Worm (Caenorhabditis elegans) whole organism, L1 larva: ENCODE measurements around the gene str-118.

Experiments used
- C04F5.9 ChIP-seq: sonication (generic microtip); optimal IDR thresholded peaks from 2 replicates; lab custom pipeline; 2016; ENCODE audit warnings: missing genetic modification characterization, missing compliant biosample characterization
- Y116A8C.19 ChIP-seq: sonication (generic microtip); optimal IDR thresholded peaks from 2 replicates; lab custom pipeline; 2016; ENCODE audit warnings: missing compliant biosample characterization, missing genetic modification characterization, borderline replicate concordance
- alr-1 ChIP-seq: fragments of 200-800 bp; sonication (Bioruptor generic); optimal IDR thresholded peaks from 2 replicates; lab custom pipeline; 2018; ENCODE audit warnings: borderline replicate concordance, mild to moderate bottlenecking, missing genetic modification characterization, missing compliant biosample characterization
- aly-2 ChIP-seq: fragments of 150-350 bp; optimal IDR thresholded peaks from 2 replicates; lab custom pipeline; 2014; ENCODE audit warnings: missing biosample characterization, missing genetic modification characterization
- ama-1 ChIP-seq: fragments of 150-350 bp; optimal IDR thresholded peaks from 2 replicates; lab custom pipeline; 2014
- blmp-1 ChIP-seq: fragments of 150-350 bp; optimal IDR thresholded peaks from 2 replicates; lab custom pipeline; 2014; ENCODE audit warnings: missing biosample characterization, missing genetic modification characterization
- ceh-63 ChIP-seq: fragments of 200-800 bp; sonication (Bioruptor generic); optimal IDR thresholded peaks from 2 replicates; lab custom pipeline; 2018; ENCODE audit warnings: mild to moderate bottlenecking, missing genetic modification characterization, missing compliant biosample characterization
- ces-1 ChIP-seq: fragments of 150-350 bp; optimal IDR thresholded peaks from 2 replicates; lab custom pipeline; 2014; ENCODE audit warnings: missing biosample characterization, missing genetic modification reagents, missing genetic modification characterization
- efl-1 ChIP-seq, 4 experiments: fragments of 150-350 bp; optimal IDR thresholded peaks in 3 of 4; peaks in 1 of 4; 1 replicate in 1 of 4; 2 replicates in 3 of 4; lab custom pipeline; 2014; ENCODE audit warnings: missing biosample characterization in 2 of 4, missing genetic modification characterization in 2 of 4, missing genetic modification reagents in 2 of 4
- egl-13 ChIP-seq: sonication (generic microtip); optimal IDR thresholded peaks from 2 replicates; lab custom pipeline; 2016; ENCODE audit warnings: missing genotype, missing genetic modification reagents, missing genetic modification characterization, missing compliant biosample characterization
- egl-27 ChIP-seq, 2 experiments: fragments of 150-350 bp in 1 of 2; sonication (generic microtip); optimal IDR thresholded peaks; 3 replicates each; lab custom pipeline; 2017 to 2018; ENCODE audit warnings: missing biosample characterization in 2 of 2, missing genetic modification characterization in 2 of 2, missing genetic modification reagents in 2 of 2
- elt-2 ChIP-seq: sonication (generic microtip); optimal IDR thresholded peaks from 2 replicates; lab custom pipeline; 2016; ENCODE audit warnings: missing genetic modification characterization, mild to moderate bottlenecking, inconsistent platforms, missing compliant biosample characterization, missing genetic modification reagents
- ets-5 ChIP-seq: fragments of 200-800 bp; sonication (Bioruptor generic); IDR thresholded peaks from 2 replicates; pipeline ENCODE4 v1.3.6; 2022; ENCODE audit warnings: missing genetic modification characterization, missing compliant biosample characterization
- hpl-2 ChIP-seq: fragments of 150-350 bp; optimal IDR thresholded peaks from 2 replicates; lab custom pipeline; 2014; ENCODE audit warnings: missing biosample characterization, missing genetic modification reagents, missing genetic modification characterization
- irx-1 ChIP-seq: sonication (generic microtip); optimal IDR thresholded peaks from 2 replicates; lab custom pipeline; 2016; ENCODE audit warnings: missing genetic modification characterization, missing compliant biosample characterization
- isw-1 ChIP-seq: fragments of 200-800 bp; sonication (Bioruptor generic); IDR thresholded peaks from 2 replicates; pipeline ENCODE4 v1.3.6; 2022; ENCODE audit warnings: missing genetic modification characterization, missing compliant biosample characterization
- lin-14 ChIP-seq: fragments of 200-800 bp; sonication (Bioruptor generic); optimal IDR thresholded peaks from 2 replicates; lab custom pipeline; 2018; ENCODE audit warnings: mild to moderate bottlenecking, missing genetic modification characterization, moderate library complexity, missing compliant biosample characterization
- lin-35 ChIP-seq, 2 experiments: fragments of 150-350 bp; optimal IDR thresholded peaks; 2 replicates each; lab custom pipeline; 2014; ENCODE audit warnings: missing biosample characterization in 2 of 2, missing genetic modification characterization in 2 of 2, missing genetic modification reagents in 2 of 2
- lir-3 ChIP-seq: sonication (generic microtip); optimal IDR thresholded peaks from 2 replicates; lab custom pipeline; 2016; ENCODE audit warnings: mild to moderate bottlenecking, missing genetic modification characterization, moderate library complexity, missing compliant biosample characterization; ENCODE audit not compliant: poor library complexity
- mdl-1 ChIP-seq, 2 experiments: fragments of 150-350 bp; optimal IDR thresholded peaks; 2 replicates each; lab custom pipeline; 2014 to 2017; ENCODE audit warnings: missing biosample characterization in 2 of 2, missing genetic modification characterization in 2 of 2, inconsistent platforms in 1 of 2
- mef-2 ChIP-seq: fragments of 150-350 bp; optimal IDR thresholded peaks from 2 replicates; lab custom pipeline; 2014; ENCODE audit warnings: missing biosample characterization, missing genetic modification characterization
- nhr-12 ChIP-seq: sonication (generic microtip); optimal IDR thresholded peaks from 2 replicates; lab custom pipeline; 2017; ENCODE audit warnings: missing biosample characterization, missing genetic modification characterization
- nhr-20 ChIP-seq: sonication (generic microtip); optimal IDR thresholded peaks from 2 replicates; lab custom pipeline; 2016; ENCODE audit warnings: mild to moderate bottlenecking, missing genetic modification characterization, missing compliant biosample characterization
- nhr-28 ChIP-seq: fragments of 150-350 bp; optimal IDR thresholded peaks from 2 replicates; lab custom pipeline; 2014; ENCODE audit warnings: missing biosample characterization, missing genetic modification characterization
- nhr-76 ChIP-seq: sonication (generic microtip); optimal IDR thresholded peaks from 2 replicates; lab custom pipeline; 2017; ENCODE audit warnings: missing biosample characterization, missing genetic modification characterization
- nhr-77 ChIP-seq: fragments of 150-350 bp; optimal IDR thresholded peaks from 2 replicates; lab custom pipeline; 2014; ENCODE audit warnings: missing biosample characterization, missing genetic modification characterization
- nhr-85 ChIP-seq: sonication (generic microtip); peaks from one replicate; lab custom pipeline; 2016; ENCODE audit warnings: missing genetic modification characterization, inconsistent platforms, missing compliant biosample characterization
- nhr-90 ChIP-seq: sonication (generic microtip); optimal IDR thresholded peaks from 2 replicates; lab custom pipeline; 2016; ENCODE audit warnings: mild to moderate bottlenecking, missing genetic modification characterization, missing compliant biosample characterization; ENCODE audit not compliant: poor library complexity
- pag-3 ChIP-seq: sonication (generic microtip); optimal IDR thresholded peaks from 2 replicates; lab custom pipeline; 2017; ENCODE audit warnings: missing genetic modification characterization, mild to moderate bottlenecking, missing compliant biosample characterization, antibody characterized with exemption, borderline replicate concordance; ENCODE audit not compliant: insufficient read depth
- pqm-1 ChIP-seq: sonication (generic microtip); optimal IDR thresholded peaks from 3 replicates; lab custom pipeline; 2017; ENCODE audit warnings: missing biosample characterization, missing genetic modification characterization
- rnt-1 ChIP-seq: sonication (generic microtip); optimal IDR thresholded peaks from 2 replicates; lab custom pipeline; 2016; ENCODE audit warnings: mild to moderate bottlenecking, missing genetic modification characterization, moderate library complexity, missing compliant biosample characterization
- skn-1 ChIP-seq: fragments of 150-350 bp; optimal IDR thresholded peaks from 2 replicates; lab custom pipeline; 2014; ENCODE audit warnings: missing biosample characterization, missing genetic modification characterization
- snpc-4 ChIP-seq: fragments of 150-350 bp; optimal IDR thresholded peaks from 2 replicates; lab custom pipeline; 2014; ENCODE audit warnings: missing biosample characterization, missing genetic modification characterization
- sox-4 ChIP-seq: sonication (generic microtip); optimal IDR thresholded peaks from 2 replicates; lab custom pipeline; 2016; ENCODE audit warnings: missing genetic modification characterization, missing compliant biosample characterization
- sptf-1 ChIP-seq: fragments of 150-350 bp; optimal IDR thresholded peaks from 2 replicates; lab custom pipeline; 2014; ENCODE audit warnings: missing biosample characterization, missing genetic modification characterization
- sup-37 ChIP-seq: fragments of 200-800 bp; sonication (Bioruptor generic); optimal IDR thresholded peaks from 2 replicates; lab custom pipeline; 2018; ENCODE audit warnings: mild to moderate bottlenecking, missing genetic modification characterization, missing compliant biosample characterization
- swsn-7 ChIP-seq: sonication (generic microtip); optimal IDR thresholded peaks from 2 replicates; lab custom pipeline; 2016; ENCODE audit warnings: missing genetic modification characterization, missing compliant biosample characterization
- tlp-1 ChIP-seq: fragments of 150-350 bp; optimal IDR thresholded peaks from 2 replicates; lab custom pipeline; 2014; ENCODE audit warnings: missing biosample characterization, missing genetic modification characterization
- unc-86 ChIP-seq: sonication (generic microtip); optimal IDR thresholded peaks from 2 replicates; lab custom pipeline; 2016; ENCODE audit warnings: missing genetic modification characterization, missing compliant biosample characterization
- zag-1 ChIP-seq: fragments of 150-350 bp; optimal IDR thresholded peaks from 2 replicates; lab custom pipeline; 2014; ENCODE audit warnings: missing biosample characterization, missing genetic modification characterization

Gene str-118

ce11 chrV:10094374-10094773 lies 42.4 kb downstream of the str-118 start, which contains the start of gene srd-49:
Gene srd-49 (plus strand): TSS chrV:10094674.
- no peak for TF ChIP-seq C04F5.9 (tag; lab: Kevin White, UChicago)
- no peak for TF ChIP-seq zag-1
- no peak for TF ChIP-seq lir-3 (tag; lab: Kevin White, UChicago)
- TF ChIP-seq isw-1 (GFP tag; lab: Robert Waterston, UW) = no peak
- no peak for TF ChIP-seq efl-1 (optimal IDR thresholded peaks at IDR 0.05; lab: Kevin White, UChicago)
- TF ChIP-seq efl-1 (GFP tag; optimal IDR thresholded peaks at IDR 0.05 in 1 of 2; lab: Kevin White, UChicago) = no peak
- TF ChIP-seq skn-1 (tag; lab: Kevin White, UChicago) = no peak
- no peak for TF ChIP-seq ceh-63 (GFP tag; lab: Kevin White, UChicago)
- no peak for TF ChIP-seq aly-2
- no peak for TF ChIP-seq nhr-77 (tag; lab: Kevin White, UChicago)
- TF ChIP-seq mef-2 (tag; lab: Kevin White, UChicago) = no peak
- no peak for TF ChIP-seq rnt-1
- TF ChIP-seq hpl-2 (GFP tag; lab: Kevin White, UChicago) = no peak
- TF ChIP-seq nhr-20 = no peak
- TF ChIP-seq Y116A8C.19 = no peak
- no peak for TF ChIP-seq nhr-28
- no peak for TF ChIP-seq egl-27 (tag; optimal IDR thresholded peaks at IDR 0.05; lab: Kevin White, UChicago)
- no peak for TF ChIP-seq alr-1 (tag; lab: Kevin White, UChicago)
- TF ChIP-seq lin-35 (GFP tag; optimal IDR thresholded peaks at IDR 0.05; lab: Kevin White, UChicago) = no peak
- TF ChIP-seq snpc-4 = no peak
- TF ChIP-seq swsn-7 (tag; lab: Kevin White, UChicago) = no peak

- no peak for TF ChIP-seq ets-5 (GFP tag; lab: Robert Waterston, UW)
- TF ChIP-seq elt-2 (tag; lab: Kevin White, UChicago) = peak; percentile 77
- no peak for TF ChIP-seq nhr-12 (tag; lab: Kevin White, UChicago)
- no peak for TF ChIP-seq tlp-1 (tag; lab: Kevin White, UChicago)
- no peak for TF ChIP-seq pqm-1 (tag; lab: Kevin White, UChicago)
- peak; percentile 10 for TF ChIP-seq lin-14 (GFP tag; lab: Kevin White, UChicago)
These were observed 45.0 kb downstream of the str-118 start for ce11 chrV:10096932-10097331.

- TF ChIP-seq swsn-7 (tag; lab: Kevin White, UChicago) = no peak
- no peak for TF ChIP-seq sup-37 (GFP tag; lab: Kevin White, UChicago)
- TF ChIP-seq nhr-76 (tag; lab: Kevin White, UChicago) = no peak
- no peak for TF ChIP-seq egl-13 (tag; lab: Kevin White, UChicago)
- TF ChIP-seq nhr-77 (tag; lab: Kevin White, UChicago) = no peak
- TF ChIP-seq ama-1 (lab: Kevin White, UChicago) = no peak
- no peak for TF ChIP-seq nhr-85 (tag; lab: Kevin White, UChicago)
- no peak for TF ChIP-seq mdl-1 (tag; optimal IDR thresholded peaks at IDR 0.05; lab: Kevin White, UChicago)
- no peak for TF ChIP-seq elt-2 (tag; lab: Kevin White, UChicago)
- TF ChIP-seq unc-86 (tag; lab: Kevin White, UChicago) = no peak
- TF ChIP-seq blmp-1 (tag; lab: Kevin White, UChicago) = no peak
- no peak for TF ChIP-seq sptf-1 (tag; lab: Kevin White, UChicago)
- no peak for TF ChIP-seq ces-1
- no peak for TF ChIP-seq nhr-12 (tag; lab: Kevin White, UChicago)
- no peak for TF ChIP-seq nhr-90 (tag; lab: Kevin White, UChicago)
- no peak for TF ChIP-seq pag-3 (tag; lab: Kevin White, UChicago)
- no peak for TF ChIP-seq lir-3 (tag; lab: Kevin White, UChicago)
- no peak for TF ChIP-seq sox-4 (tag; lab: Kevin White, UChicago)
- TF ChIP-seq irx-1 (tag; lab: Kevin White, UChicago) = no peak
These were observed 46.5 kb downstream of the str-118 start, which contains the start of gene ugt-47 for ce11 chrV:10098429-10098828. Gene ugt-47 (minus strand): TSS chrV:10098597.
